Worm (Caenorhabditis elegans) whole organism, midembryonic: Measurements from ENCODE around the gene T19H12.6.

Experiments used
- klf-2 ChIP-seq: fragments of 200-800 bp; sonication (Bioruptor generic); conservative IDR thresholded peaks from 2 replicates; pipeline ENCODE4 v1.3.6; 2022; ENCODE audit warnings: missing genetic modification reagents, missing genetic modification characterization, missing compliant biosample characterization
- tab-1 ChIP-seq: fragments of 200-800 bp; sonication (Bioruptor generic); IDR thresholded peaks from 2 replicates; pipeline ENCODE4 v1.3.6; 2022; ENCODE audit warnings: missing genetic modification characterization, missing compliant biosample characterization

DNA sequence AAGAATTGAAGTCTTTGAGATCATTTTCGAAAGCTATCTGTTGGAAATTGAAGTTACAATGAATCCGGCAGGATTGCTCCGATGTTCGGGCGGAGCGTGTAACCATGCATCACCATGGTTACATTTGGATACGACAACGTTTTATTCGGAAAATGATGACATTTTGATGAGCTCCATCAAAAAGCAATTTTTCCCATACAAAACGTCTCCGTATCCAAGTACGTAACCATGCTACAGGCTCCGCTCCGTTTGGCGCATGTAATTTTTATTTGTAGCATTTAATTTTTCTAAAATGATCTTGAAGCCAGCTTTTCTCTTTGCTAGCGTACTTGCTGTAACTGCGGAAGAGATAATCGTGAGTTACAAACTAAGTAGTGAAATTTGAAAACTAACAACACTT, 34.9 kb downstream of the T19H12.6 start, which contains the start of the genes cwp-2 and cwp-3:
- TF ChIP-seq klf-2 (GFP tag; lab: Robert Waterston, UW) (no peak), tab-1 (no peak)
